Worm (Caenorhabditis elegans): ENCODE results near the gene F11D11.4.

The F11D11.4 gene

DNA sequence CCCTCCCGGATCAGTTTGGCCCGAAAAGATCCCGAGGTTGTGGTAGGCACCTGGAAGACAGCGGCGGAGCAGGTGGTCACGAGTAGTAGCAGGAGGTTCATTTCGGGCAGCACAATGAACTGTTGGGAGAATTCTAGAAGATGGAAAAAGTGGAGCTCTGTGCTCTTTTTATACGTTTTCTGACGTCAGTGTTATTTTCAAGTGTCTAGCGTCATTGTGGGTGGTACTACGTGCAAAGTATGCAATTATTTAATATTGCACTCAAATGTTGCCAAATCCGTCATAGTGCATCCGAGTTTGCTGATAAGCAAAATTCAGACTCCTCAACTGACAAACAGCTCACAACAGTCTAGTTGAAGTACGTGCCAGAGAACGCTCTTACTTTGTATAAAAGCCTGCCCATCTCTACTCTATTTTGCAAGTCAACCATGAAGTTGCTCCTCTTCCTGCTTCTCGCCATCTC lies 29.6 kb upstream of the F11D11.4 start, which contains the start of the genes asp-18 and scl-19:
Gene asp-18, minus strand, starts transcription at position 101 of the 463 bp plus-strand sequence.
Gene scl-19, plus strand, starts transcription at position 413 of the 463 bp plus-strand sequence.
- no peak for TF ChIP-seq pag-3 (tag; optimal IDR thresholded peaks at IDR 0.05; ENCODE audit: borderline replicate concordance, insufficient read depth)
- no peak for TF ChIP-seq sptf-1 (tag; optimal IDR thresholded peaks at IDR 0.05)
- no peak for TF ChIP-seq nhr-84 (tag; optimal IDR thresholded peaks at IDR 0.05)
- no peak for TF ChIP-seq ztf-11 (tag; optimal IDR thresholded peaks at IDR 0.05)
- no peak for TF ChIP-seq unc-130 (tag; optimal IDR thresholded peaks at IDR 0.05)
- no peak for TF ChIP-seq ceh-63 (GFP tag; optimal IDR thresholded peaks at IDR 0.05)
- TF ChIP-seq lin-14 (GFP tag; optimal IDR thresholded peaks at IDR 0.05), result no peak
- TF ChIP-seq lir-3 (tag; optimal IDR thresholded peaks at IDR 0.05; ENCODE audit: poor library complexity), result no peak
- TF ChIP-seq nhr-237 (tag; optimal IDR thresholded peaks at IDR 0.05), result no peak

- no peak for TF ChIP-seq fkh-8 (tag; optimal IDR thresholded peaks at IDR 0.05)
- TF ChIP-seq lir-3 (tag; optimal IDR thresholded peaks at IDR 0.05; ENCODE audit: poor library complexity), result no peak
- no peak for TF ChIP-seq nhr-237 (tag; optimal IDR thresholded peaks at IDR 0.05)
- TF ChIP-seq nhr-19 (GFP tag; conservative IDR thresholded peaks at IDR 0.05), result no peak
- TF ChIP-seq snu-23 (GFP tag; optimal IDR thresholded peaks at IDR 0.05), result no peak
- no peak for TF ChIP-seq sptf-1 (tag; optimal IDR thresholded peaks at IDR 0.05)
- no peak for TF ChIP-seq nhr-12 (tag; optimal IDR thresholded peaks at IDR 0.05)
- no peak for TF ChIP-seq nhr-47 (tag; optimal IDR thresholded peaks at IDR 0.05)
- TF ChIP-seq pqm-1 (tag; optimal IDR thresholded peaks at IDR 0.05), result no peak
- no peak for TF ChIP-seq elt-2 (tag; optimal IDR thresholded peaks at IDR 0.05)
- TF ChIP-seq elt-3 (tag; optimal IDR thresholded peaks at IDR 0.05), result no peak
- no peak for TF ChIP-seq ztf-11 (tag; optimal IDR thresholded peaks at IDR 0.05)
- TF ChIP-seq lin-13 (GFP tag; optimal IDR thresholded peaks at IDR 0.05), result no peak
Measured at ce11 chrV:18733942-18734341, 27.2 kb upstream of the F11D11.4 start.

ce11 chrV:18734381-18734780 lies 26.8 kb upstream of the F11D11.4 start, which contains the start of gene scl-20:
scl-20 (minus strand) TSS chrV:18734481.
- no peak for TF ChIP-seq snpc-4 (tag; optimal IDR thresholded peaks at IDR 0.05)

- TF ChIP-seq fkh-4 (tag; optimal IDR thresholded peaks at IDR 0.05; ENCODE audit: borderline replicate concordance), result no peak
- TF ChIP-seq mab-9 (GFP tag; IDR thresholded peaks at IDR 0.05), result no peak
- TF ChIP-seq nhr-19 (GFP tag; conservative IDR thresholded peaks at IDR 0.05), result no peak
- TF ChIP-seq aha-1 (tag; optimal IDR thresholded peaks at IDR 0.05), result no peak
- TF ChIP-seq zag-1 (tag; optimal IDR thresholded peaks at IDR 0.05), result no peak
- no peak for TF ChIP-seq fos-1 (tag; optimal IDR thresholded peaks at IDR 0.05)
- TF ChIP-seq xbp-1 (tag; optimal IDR thresholded peaks at IDR 0.05), result no peak
- no peak for TF ChIP-seq ceh-82 (tag; optimal IDR thresholded peaks at IDR 0.05)
- no peak for TF ChIP-seq nhr-77 (tag; optimal IDR thresholded peaks at IDR 0.05)
- no peak for TF ChIP-seq zip-4 (GFP tag; optimal IDR thresholded peaks at IDR 0.05)
- TF ChIP-seq pax-3 (tag; optimal IDR thresholded peaks at IDR 0.05), result no peak
Measured at ce11 chrV:18737646-18738045, 23.5 kb upstream of the F11D11.4 start.

- TF ChIP-seq rnt-1 (tag; optimal IDR thresholded peaks at IDR 0.05) (no peak), sptf-1 (tag; optimal IDR thresholded peaks at IDR 0.05) (no peak), nhr-90 (tag; optimal IDR thresholded peaks at IDR 0.05; ENCODE audit: poor library complexity) (no peak), elt-2 (tag; optimal IDR thresholded peaks at IDR 0.05) (no peak), mep-1 (tag; optimal IDR thresholded peaks at IDR 0.05) (no peak), snpc-4 (tag; optimal IDR thresholded peaks at IDR 0.05) (no peak), nhr-85 (tag) (no peak), vab-15 (tag; optimal IDR thresholded peaks at IDR 0.05) (no peak), lsy-2 (tag; optimal IDR thresholded peaks at IDR 0.05) (no peak), mdl-1 (tag; optimal IDR thresholded peaks at IDR 0.05) (no peak), hlh-17 (GFP tag; optimal IDR thresholded peaks at IDR 0.05; ENCODE audit: borderline replicate concordance) (no peak), irx-1 (tag; optimal IDR thresholded peaks at IDR 0.05) (no peak), skn-1 (tag; optimal IDR thresholded peaks at IDR 0.05) (no peak), lir-3 (tag; optimal IDR thresholded peaks at IDR 0.05; ENCODE audit: poor library complexity) (no peak), hpl-2 (GFP tag; optimal IDR thresholded peaks at IDR 0.05) (no peak), isw-1 (GFP tag; IDR thresholded peaks at IDR 0.05) (no peak), egl-13 (tag; optimal IDR thresholded peaks at IDR 0.05) (no peak), nhr-237 (tag; optimal IDR thresholded peaks at IDR 0.05) (no peak), snu-23 (GFP tag; optimal IDR thresholded peaks at IDR 0.05) (no peak)
Measured at ce11 chrV:18742108-18742507, 19.1 kb upstream of the F11D11.4 start, which contains the start of gene clec-250. clec-250 (minus strand) TSS chrV:18742208.
